Worm (Caenorhabditis elegans): ENCODE data around the gene F08H9.3.
A peak's percentile ranks its signal among the peaks of the same experiment; 100 is the strongest.

- TF ChIP-seq T22C8.4 (GFP tag; IDR thresholded peaks at IDR 0.05) (no peak), ztf-23 (GFP tag; IDR thresholded peaks at IDR 0.05) (no peak), tab-1 (GFP tag; IDR thresholded peaks at IDR 0.05) (no peak), ref-1 (GFP tag; conservative IDR thresholded peaks at IDR 0.05) (no peak), cog-1 (tag; optimal IDR thresholded peaks at IDR 0.05) (no peak), ztf-29 (GFP tag; IDR thresholded peaks at IDR 0.05) (no peak), flt-1 (GFP tag; IDR thresholded peaks at IDR 0.05) (0 out of 2 replicates have a peak, but pooled peaks have one; percentile 15), med-1 (GFP tag; optimal IDR thresholded peaks at IDR 0.05; ENCODE audit: insufficient read depth) (no peak), klf-2 (GFP tag; conservative IDR thresholded peaks at IDR 0.05) (no peak)
Observed at ce11 chrV:14501136-14501535, 38.0 kb upstream of the F08H9.3 start, which contains the start of gene R02D5.24.
